Worm (Caenorhabditis elegans): Measurements from ENCODE around the gene aptf-2.

- TF ChIP-seq egl-27 (tag; optimal IDR thresholded peaks at IDR 0.05), result no peak
- peak; percentile 38 for TF ChIP-seq F49E8.2 (tag; optimal IDR thresholded peaks at IDR 0.05; ENCODE audit: borderline replicate concordance)
- TF ChIP-seq nhr-237 (tag; optimal IDR thresholded peaks at IDR 0.05), result no peak
- TF ChIP-seq lin-39 (tag; optimal IDR thresholded peaks at IDR 0.05), result no peak
- no peak for TF ChIP-seq fos-1 (tag; optimal IDR thresholded peaks at IDR 0.05)
- TF ChIP-seq ztf-7 (tag; optimal IDR thresholded peaks at IDR 0.05), result no peak
Measured at ce11 chrIV:13369120-13369842, 46.6 kb downstream of the aptf-2 start, which contains the start of gene agt-1.

Data from whole organism, L4 larva.